Fruit fly (Drosophila melanogaster) whole organism, embryonic: ENCODE measurements around the gene spirit.

Experiments used
- CG12219 ChIP-seq: fragments of 200-800 bp; sonication (Bioruptor generic); optimal IDR thresholded peaks from 3 replicates; lab custom pipeline; 2018; ENCODE audit warnings: missing biosample characterization, mild to moderate bottlenecking, missing genetic modification characterization
- CG3838 ChIP-seq: fragments of 200-800 bp; sonication (Bioruptor generic); optimal IDR thresholded peaks from 3 replicates; lab custom pipeline; 2016; ENCODE audit warnings: missing biosample characterization, missing genetic modification characterization
- CG4424 ChIP-seq: fragments of 200-800 bp; sonication (Bioruptor generic); optimal IDR thresholded peaks from 3 replicates; lab custom pipeline; 2016; ENCODE audit warnings: missing biosample characterization, missing genetic modification characterization
- Dll ChIP-seq: fragments of 200-800 bp; sonication (Bioruptor generic); IDR thresholded peaks from 4 replicates; pipeline ENCODE4 v1.3.6; 2022; ENCODE audit warnings: missing biosample characterization, missing genetic modification characterization; ENCODE audit not compliant: partially characterized antibody
- HLH3B ChIP-seq: fragments of 200-800 bp; sonication (Bioruptor generic); IDR thresholded peaks from 2 replicates; pipeline ENCODE4 v1.3.6; 2022; ENCODE audit warnings: missing biosample characterization, missing genetic modification characterization
- bsh ChIP-seq, 2 experiments: fragments of 200-800 bp; sonication (Bioruptor generic); optimal IDR thresholded peaks; 2 replicates each; lab custom pipeline; 2017 to 2018; ENCODE audit warnings: mild to moderate bottlenecking in 2 of 2, missing biosample characterization in 2 of 2, missing genetic modification characterization in 2 of 2, moderate library complexity in 1 of 2
- dati ChIP-seq: fragments of 200-800 bp; sonication (Bioruptor generic); IDR thresholded peaks from 2 replicates; pipeline ENCODE4 v1.3.6; 2022; ENCODE audit warnings: missing biosample characterization, missing genetic modification characterization
- org-1 ChIP-seq: fragments of 200-800 bp; sonication (Bioruptor generic); optimal IDR thresholded peaks from 2 replicates; lab custom pipeline; 2017; ENCODE audit warnings: missing biosample characterization, missing genetic modification characterization
- pros ChIP-seq: fragments of 200-800 bp; sonication (Bioruptor generic); optimal IDR thresholded peaks from 3 replicates; lab custom pipeline; 2019; ENCODE audit warnings: missing biosample characterization, mild to moderate bottlenecking, missing genetic modification characterization, moderate library complexity
- run ChIP-seq: fragments of 200-800 bp; sonication (Bioruptor generic); optimal IDR thresholded peaks from 3 replicates; lab custom pipeline; 2018; ENCODE audit warnings: missing biosample characterization, mild to moderate bottlenecking, missing genetic modification characterization
- tx ChIP-seq: fragments of 200-800 bp; sonication (Bioruptor generic); optimal IDR thresholded peaks from 2 replicates; lab custom pipeline; 2016; ENCODE audit warnings: missing biosample characterization, missing genetic modification characterization

dm6 chrX:8583159-8583558, 9.8 kb upstream of the spirit start:
- TF ChIP-seq pros (GFP tag; lab: Kevin White, UChicago) (no peak), CG3838 (GFP tag; lab: Kevin White, UChicago) (no peak), run (tag; lab: Kevin White, UChicago) (no peak), CG12219 (GFP tag; lab: Kevin White, UChicago) (no peak), HLH3B (GFP tag; lab: Robert Waterston, UW) (0 out of 2 replicates have a peak, but pooled peaks have one; percentile 9), dati (no peak), bsh (GFP tag; optimal IDR thresholded peaks at IDR 0.05; lab: Kevin White, UChicago) (no peak), org-1 (GFP tag; lab: Kevin White, UChicago) (no peak), tx (GFP tag; lab: Kevin White, UChicago) (no peak), CG4424 (no peak), Dll (GFP tag; lab: Robert Waterston, UW) (no peak)
